Worm (Caenorhabditis elegans) whole organism, early embryonic: Measurements from ENCODE around the gene krr-1.

Experiments used
- B0310.2 ChIP-seq: sonication (generic microtip); optimal IDR thresholded peaks from 2 replicates; lab custom pipeline; 2016; ENCODE audit warnings: mild to moderate bottlenecking, missing genetic modification characterization, missing compliant biosample characterization
- F13C5.2 ChIP-seq: sonication (generic microtip); optimal IDR thresholded peaks from 2 replicates; lab custom pipeline; 2017; ENCODE audit warnings: mild to moderate bottlenecking, missing genetic modification characterization, inconsistent platforms, missing compliant biosample characterization
- aly-1 ChIP-seq: sonication (generic microtip); optimal IDR thresholded peaks from 2 replicates; lab custom pipeline; 2016; ENCODE audit warnings: missing genetic modification characterization, missing compliant biosample characterization
- ama-1 ChIP-seq: fragments of 150-350 bp; optimal IDR thresholded peaks from 2 replicates; lab custom pipeline; 2014
- ceh-13 ChIP-seq: fragments of 200-800 bp; sonication (Bioruptor generic); optimal IDR thresholded peaks from 2 replicates; lab custom pipeline; 2018; ENCODE audit warnings: mild to moderate bottlenecking, missing genetic modification characterization, missing compliant biosample characterization
- ceh-36 ChIP-seq: sonication (generic microtip); optimal IDR thresholded peaks from 2 replicates; lab custom pipeline; 2016; ENCODE audit warnings: missing genetic modification characterization, inconsistent platforms, missing compliant biosample characterization
- ets-7 ChIP-seq: sonication (generic microtip); optimal IDR thresholded peaks from 2 replicates; lab custom pipeline; 2016; ENCODE audit warnings: missing genotype, missing genetic modification characterization, missing compliant biosample characterization
- flt-1 ChIP-seq: fragments of 200-800 bp; sonication (Bioruptor generic); IDR thresholded peaks from 2 replicates; pipeline ENCODE4 v1.3.6; 2022; ENCODE audit warnings: missing genetic modification characterization, missing compliant biosample characterization
- hmbx-1 ChIP-seq: sonication (generic microtip); optimal IDR thresholded peaks from 2 replicates; lab custom pipeline; 2016; ENCODE audit warnings: mild to moderate bottlenecking, missing genetic modification characterization, missing compliant biosample characterization
- hmg-4 ChIP-seq: fragments of 200-800 bp; sonication (Bioruptor generic); optimal IDR thresholded peaks from 2 replicates; lab custom pipeline; 2018; ENCODE audit warnings: mild to moderate bottlenecking, missing genetic modification characterization, missing compliant biosample characterization
- hnd-1 ChIP-seq: sonication (generic microtip); optimal IDR thresholded peaks from 2 replicates; lab custom pipeline; 2016; ENCODE audit warnings: missing genetic modification characterization, missing compliant biosample characterization
- pes-1 ChIP-seq: fragments of 200-800 bp; sonication (Bioruptor generic); IDR thresholded peaks from 2 replicates; pipeline ENCODE4 v1.3.6; 2022; ENCODE audit warnings: missing genetic modification reagents, missing genetic modification characterization, missing compliant biosample characterization
- scrt-1 ChIP-seq: fragments of 200-800 bp; sonication (Bioruptor generic); IDR thresholded peaks from 2 replicates; pipeline ENCODE4 v1.3.6; 2022; ENCODE audit warnings: missing genetic modification characterization, missing compliant biosample characterization
- sea-1 ChIP-seq: fragments of 200-800 bp; sonication (Bioruptor generic); conservative IDR thresholded peaks from 2 replicates; pipeline ENCODE4 v1.3.6; 2022; ENCODE audit warnings: missing genetic modification characterization, missing compliant biosample characterization
- tbx-11 ChIP-seq: fragments of 200-800 bp; sonication (Bioruptor generic); IDR thresholded peaks from 2 replicates; pipeline ENCODE4 v1.3.6; 2022; ENCODE audit warnings: missing genetic modification characterization, missing compliant biosample characterization
- tbx-37 ChIP-seq: fragments of 200-800 bp; sonication (Bioruptor generic); conservative IDR thresholded peaks from 2 replicates; pipeline ENCODE4 v1.3.6; 2022; ENCODE audit warnings: missing genetic modification reagents, missing genetic modification characterization, missing compliant biosample characterization
- tra-4 ChIP-seq: sonication (generic microtip); optimal IDR thresholded peaks from 2 replicates; lab custom pipeline; 2017; ENCODE audit warnings: missing genetic modification characterization, missing compliant biosample characterization

The krr-1 gene

ce11 chrV:7216016-7216415 lies 15.0 kb upstream of the krr-1 start:
- TF ChIP-seq hnd-1 (tag; lab: Kevin White, UChicago) = no peak
- no peak for TF ChIP-seq ceh-13 (GFP tag; lab: Kevin White, UChicago)
- TF ChIP-seq tra-4 = no peak
- no peak for TF ChIP-seq B0310.2
- no peak for TF ChIP-seq ama-1
- no peak for TF ChIP-seq hmg-4 (GFP tag; lab: Kevin White, UChicago)
- TF ChIP-seq tbx-37 (GFP tag; lab: Robert Waterston, UW) = no peak
- no peak for TF ChIP-seq pes-1
- TF ChIP-seq ets-7 (tag; lab: Kevin White, UChicago) = no peak
- no peak for TF ChIP-seq F13C5.2 (tag; lab: Kevin White, UChicago)
- no peak for TF ChIP-seq hmbx-1 (tag; lab: Kevin White, UChicago)
- TF ChIP-seq tbx-11 = no peak
- no peak for TF ChIP-seq ceh-36 (tag; lab: Kevin White, UChicago)
- no peak for TF ChIP-seq aly-1 (tag; lab: Kevin White, UChicago)
- TF ChIP-seq scrt-1 (GFP tag; lab: Robert Waterston, UW) = no peak

- TF ChIP-seq tbx-37 (GFP tag; lab: Robert Waterston, UW) (no peak), hmbx-1 (tag; lab: Kevin White, UChicago) (no peak), F13C5.2 (tag; lab: Kevin White, UChicago) (no peak), ets-7 (tag; lab: Kevin White, UChicago) (no peak), tbx-11 (no peak), pes-1 (no peak), hnd-1 (tag; lab: Kevin White, UChicago) (no peak), tra-4 (no peak), ceh-13 (GFP tag; lab: Kevin White, UChicago) (no peak), hmg-4 (GFP tag; lab: Kevin White, UChicago) (no peak), ama-1 (no peak), aly-1 (tag; lab: Kevin White, UChicago) (no peak), scrt-1 (GFP tag; lab: Robert Waterston, UW) (no peak), B0310.2 (no peak), sea-1 (no peak), flt-1 (GFP tag; lab: Robert Waterston, UW) (no peak), ceh-36 (tag; lab: Kevin White, UChicago) (no peak)
Observed at ce11 chrV:7218988-7219387, 12.0 kb upstream of the krr-1 start, which contains the start of gene C13F10.5. TSS of gene C13F10.5 (minus strand) at chrV:7219088.

ce11 chrV:7220973-7221519 lies 9.9 kb upstream of the krr-1 start, which contains the start of the genes C13F10.8, C13F10.6 and kxd-1:
TSS of gene C13F10.8 (minus strand) at chrV:7221023.
TSS of gene C13F10.6 (minus strand) at chrV:7221039.
TSS of gene kxd-1 (plus strand) at chrV:7221469.
- TF ChIP-seq tra-4 (no peak), hmbx-1 (tag; lab: Kevin White, UChicago) (no peak), ama-1 (no peak), F13C5.2 (tag; lab: Kevin White, UChicago) (no peak), scrt-1 (GFP tag; lab: Robert Waterston, UW) (no peak), hmg-4 (GFP tag; lab: Kevin White, UChicago) (peak; percentile 4)

- TF ChIP-seq hmbx-1 (tag; lab: Kevin White, UChicago) = no peak
- TF ChIP-seq hmg-4 (GFP tag; lab: Kevin White, UChicago) = no peak
- TF ChIP-seq scrt-1 (GFP tag; lab: Robert Waterston, UW) = no peak
- TF ChIP-seq ama-1 = no peak
- TF ChIP-seq tbx-11 = no peak
- TF ChIP-seq pes-1 = no peak
- no peak for TF ChIP-seq B0310.2
- no peak for TF ChIP-seq hnd-1 (tag; lab: Kevin White, UChicago)
- no peak for TF ChIP-seq F13C5.2 (tag; lab: Kevin White, UChicago)
- no peak for TF ChIP-seq ets-7 (tag; lab: Kevin White, UChicago)
- TF ChIP-seq tra-4 = no peak
- no peak for TF ChIP-seq flt-1 (GFP tag; lab: Robert Waterston, UW)
- TF ChIP-seq ceh-36 (tag; lab: Kevin White, UChicago) = no peak
- no peak for TF ChIP-seq aly-1 (tag; lab: Kevin White, UChicago)
Observed at ce11 chrV:7223152-7223551, 7.8 kb upstream of the krr-1 start, which contains the start of gene C13F10.7. TSS of gene C13F10.7 (minus strand) at chrV:7223252.

ce11 chrV:7223941-7224340 lies 7.0 kb upstream of the krr-1 start, which contains the start of gene C13F10.1:
TSS of gene C13F10.1 (plus strand) at chrV:7224078.
- TF ChIP-seq flt-1 (GFP tag; lab: Robert Waterston, UW) = no peak

- no peak for TF ChIP-seq B0310.2
- no peak for TF ChIP-seq tbx-37 (GFP tag; lab: Robert Waterston, UW)
- no peak for TF ChIP-seq scrt-1 (GFP tag; lab: Robert Waterston, UW)
- TF ChIP-seq F13C5.2 (tag; lab: Kevin White, UChicago) = no peak
- TF ChIP-seq hmbx-1 (tag; lab: Kevin White, UChicago) = no peak
Observed at ce11 chrV:7224353-7224752, 6.6 kb upstream of the krr-1 start.

- no peak for TF ChIP-seq hmbx-1 (tag; lab: Kevin White, UChicago)
Observed at ce11 chrV:7224947-7225346, 6.0 kb upstream of the krr-1 start, which contains the start of gene fkb-3. TSS of gene fkb-3 (plus strand) at chrV:7225223.

- TF ChIP-seq hmg-4 (GFP tag; lab: Kevin White, UChicago) (no peak), ama-1 (peak; percentile 75)
Observed at ce11 chrV:7225894-7226293, 5.1 kb upstream of the krr-1 start.

ce11 chrV:7231524-7231923 lies 534 bp downstream of the krr-1 start:
- no peak for TF ChIP-seq scrt-1 (GFP tag; lab: Robert Waterston, UW)
- TF ChIP-seq hmbx-1 (tag; lab: Kevin White, UChicago) = no peak
- TF ChIP-seq B0310.2 = no peak
- no peak for TF ChIP-seq ets-7 (tag; lab: Kevin White, UChicago)
- TF ChIP-seq ama-1 = no peak
